Fruit fly (Drosophila melanogaster) whole organism, pupa: ENCODE results near the gene CG15533.

Source experiments
- CG12605 ChIP-seq: fragments of 200-800 bp; sonication (Bioruptor generic); IDR thresholded peaks from 2 replicates; pipeline ENCODE4 v1.3.6; 2022; ENCODE audit warnings: missing biosample characterization, missing genetic modification characterization
- CG13204 ChIP-seq: fragments of 200-800 bp; sonication (Bioruptor generic); optimal IDR thresholded peaks from 2 replicates; lab custom pipeline; 2018; ENCODE audit warnings: missing biosample characterization, mild to moderate bottlenecking, missing genetic modification characterization, moderate library complexity
- CG9948 ChIP-seq: fragments of 200-800 bp; sonication (Bioruptor generic); optimal IDR thresholded peaks from 2 replicates; lab custom pipeline; 2018; ENCODE audit warnings: missing biosample characterization, mild to moderate bottlenecking, missing genetic modification characterization, moderate library complexity
- EcR ChIP-seq: fragments of 200-800 bp; sonication (Bioruptor generic); optimal IDR thresholded peaks from 3 replicates; lab custom pipeline; 2019; ENCODE audit warnings: missing biosample characterization, missing genetic modification characterization, mild to moderate bottlenecking, moderate library complexity, missing genetic modification reagents
- rn ChIP-seq: fragments of 200-800 bp; sonication (Bioruptor generic); IDR thresholded peaks from 2 replicates; pipeline ENCODE4 v1.3.6; 2022; ENCODE audit warnings: missing biosample characterization, missing genetic modification characterization

- TF ChIP-seq CG13204, result no peak
- TF ChIP-seq rn (GFP tag; lab: Robert Waterston, UW), result no peak
- TF ChIP-seq CG12605, result no peak
- no peak for TF ChIP-seq EcR
- TF ChIP-seq CG9948 (tag; lab: Kevin White, UChicago), result no peak
Observed at dm6 chr3R:30422871-30423270, 5.7 kb upstream of the CG15533 start, which contains the start of the genes CG2217 and CG42740.
